Worm (Caenorhabditis elegans) whole organism, late embryonic: ENCODE measurements around the gene pgp-14.

Source experiments
- C08G9.2 ChIP-seq: sonication (generic microtip); optimal IDR thresholded peaks from 2 replicates; lab custom pipeline; 2016; ENCODE audit warnings: mild to moderate bottlenecking, missing genetic modification characterization, moderate library complexity, missing compliant biosample characterization
- K02D7.2 ChIP-seq: sonication (generic microtip); optimal IDR thresholded peaks from 2 replicates; lab custom pipeline; 2017; ENCODE audit warnings: mild to moderate bottlenecking, missing genetic modification characterization, missing compliant biosample characterization
- K09A11.1 ChIP-seq: sonication (generic microtip); optimal IDR thresholded peaks from 2 replicates; lab custom pipeline; 2017; ENCODE audit warnings: antibody characterized with exemption, mild to moderate bottlenecking, missing genetic modification characterization, missing compliant biosample characterization; ENCODE audit not compliant: insufficient read depth
- Y22D7AL.16 ChIP-seq: sonication (generic microtip); optimal IDR thresholded peaks from 2 replicates; lab custom pipeline; 2016; ENCODE audit warnings: missing genetic modification characterization, missing compliant biosample characterization
- ahr-1 ChIP-seq: sonication (generic microtip); optimal IDR thresholded peaks from 2 replicates; lab custom pipeline; 2016; ENCODE audit warnings: missing genetic modification characterization, missing compliant biosample characterization
- ama-1 ChIP-seq: fragments of 150-350 bp; optimal IDR thresholded peaks from 2 replicates; lab custom pipeline; 2014
- ceh-19 ChIP-seq: fragments of 200-800 bp; sonication (Bioruptor generic); optimal IDR thresholded peaks from 2 replicates; lab custom pipeline; 2018; ENCODE audit warnings: mild to moderate bottlenecking, missing genetic modification characterization, missing compliant biosample characterization
- ceh-2 ChIP-seq: sonication (generic microtip); optimal IDR thresholded peaks from 2 replicates; lab custom pipeline; 2016; ENCODE audit warnings: missing genotype, missing genetic modification characterization, missing compliant biosample characterization
- dve-1 ChIP-seq: sonication (generic microtip); optimal IDR thresholded peaks from 2 replicates; lab custom pipeline; 2017; ENCODE audit warnings: antibody characterized with exemption, mild to moderate bottlenecking, missing genetic modification characterization, missing compliant biosample characterization
- elt-2 ChIP-seq: sonication (generic microtip); optimal IDR thresholded peaks from 2 replicates; lab custom pipeline; 2016; ENCODE audit warnings: missing genetic modification reagents, missing genetic modification characterization, missing compliant biosample characterization
- elt-4 ChIP-seq: sonication (generic microtip); optimal IDR thresholded peaks from 2 replicates; lab custom pipeline; 2016; ENCODE audit warnings: missing genetic modification characterization, missing compliant biosample characterization
- hlh-13 ChIP-seq: fragments of 200-800 bp; sonication (Bioruptor generic); optimal IDR thresholded peaks from 2 replicates; lab custom pipeline; 2018; ENCODE audit warnings: mild to moderate bottlenecking, missing genetic modification characterization, missing compliant biosample characterization
- hlh-15 ChIP-seq: sonication (generic microtip); optimal IDR thresholded peaks from 2 replicates; lab custom pipeline; 2016; ENCODE audit warnings: missing genetic modification characterization, missing compliant biosample characterization
- lin-11 ChIP-seq: fragments of 200-800 bp; sonication (Bioruptor generic); optimal IDR thresholded peaks from 2 replicates; lab custom pipeline; 2018; ENCODE audit warnings: mild to moderate bottlenecking, missing genetic modification characterization, missing compliant biosample characterization
- madf-2 ChIP-seq: sonication (generic microtip); optimal IDR thresholded peaks from 2 replicates; lab custom pipeline; 2017; ENCODE audit warnings: missing genetic modification characterization, missing compliant biosample characterization
- npax-4 ChIP-seq: sonication (generic microtip); optimal IDR thresholded peaks from 2 replicates; lab custom pipeline; 2016; ENCODE audit warnings: missing genetic modification characterization, missing compliant biosample characterization
- pag-3 ChIP-seq: sonication (generic microtip); optimal IDR thresholded peaks from 2 replicates; lab custom pipeline; 2016; ENCODE audit warnings: missing compliant biosample characterization, missing genetic modification characterization, borderline replicate concordance
- pax-1 ChIP-seq: fragments of 150-350 bp; optimal IDR thresholded peaks from 2 replicates; lab custom pipeline; 2014; ENCODE audit warnings: missing biosample characterization, missing genetic modification characterization
- pha-2 ChIP-seq: sonication (generic microtip); optimal IDR thresholded peaks from 2 replicates; lab custom pipeline; 2017; ENCODE audit warnings: mild to moderate bottlenecking, missing genetic modification characterization, missing compliant biosample characterization
- pqm-1 ChIP-seq: sonication (generic microtip); optimal IDR thresholded peaks from 2 replicates; lab custom pipeline; 2016; ENCODE audit warnings: missing genetic modification characterization, missing compliant biosample characterization
- pros-1 ChIP-seq: fragments of 150-350 bp; optimal IDR thresholded peaks from 2 replicates; lab custom pipeline; 2014; ENCODE audit warnings: missing biosample characterization, missing genetic modification reagents, missing genetic modification characterization
- rnt-1 ChIP-seq: sonication (generic microtip); optimal IDR thresholded peaks from 2 replicates; lab custom pipeline; 2016; ENCODE audit warnings: missing genetic modification characterization, missing compliant biosample characterization
- sdc-2 ChIP-seq: sonication (generic microtip); optimal IDR thresholded peaks from 2 replicates; lab custom pipeline; 2016; ENCODE audit warnings: missing genotype, missing genetic modification characterization, missing compliant biosample characterization
- sox-4 ChIP-seq: sonication (generic microtip); optimal IDR thresholded peaks from 2 replicates; lab custom pipeline; 2017; ENCODE audit warnings: mild to moderate bottlenecking, missing genetic modification characterization, inconsistent platforms, missing compliant biosample characterization
- syd-9 ChIP-seq: sonication (generic microtip); optimal IDR thresholded peaks from 2 replicates; lab custom pipeline; 2016; ENCODE audit warnings: mild to moderate bottlenecking, missing genetic modification characterization, moderate library complexity, missing compliant biosample characterization
- tbx-7 ChIP-seq: sonication (generic microtip); optimal IDR thresholded peaks from 2 replicates; lab custom pipeline; 2016; ENCODE audit warnings: missing genotype, missing genetic modification characterization, missing compliant biosample characterization
- unc-3 ChIP-seq, 2 experiments: fragments of 200-800 bp in 1 of 2; sonication (Bioruptor generic) in 1 of 2; sonication (generic microtip) in 1 of 2; conservative IDR thresholded peaks in 1 of 2; optimal IDR thresholded peaks in 1 of 2; 2 replicates each; pipeline versions ENCODE4 v1.3.6 to Lab custom; 2016 to 2022; ENCODE audit warnings: missing compliant biosample characterization in 2 of 2, missing genetic modification characterization in 2 of 2, missing genetic modification reagents in 1 of 2
- unc-42 ChIP-seq: sonication (generic microtip); optimal IDR thresholded peaks from 2 replicates; lab custom pipeline; 2016; ENCODE audit warnings: missing genotype, missing genetic modification characterization, missing compliant biosample characterization
- unc-86 ChIP-seq: sonication (generic microtip); optimal IDR thresholded peaks from 2 replicates; lab custom pipeline; 2016; ENCODE audit warnings: missing genetic modification characterization, missing compliant biosample characterization

The pgp-14 gene

DNA sequence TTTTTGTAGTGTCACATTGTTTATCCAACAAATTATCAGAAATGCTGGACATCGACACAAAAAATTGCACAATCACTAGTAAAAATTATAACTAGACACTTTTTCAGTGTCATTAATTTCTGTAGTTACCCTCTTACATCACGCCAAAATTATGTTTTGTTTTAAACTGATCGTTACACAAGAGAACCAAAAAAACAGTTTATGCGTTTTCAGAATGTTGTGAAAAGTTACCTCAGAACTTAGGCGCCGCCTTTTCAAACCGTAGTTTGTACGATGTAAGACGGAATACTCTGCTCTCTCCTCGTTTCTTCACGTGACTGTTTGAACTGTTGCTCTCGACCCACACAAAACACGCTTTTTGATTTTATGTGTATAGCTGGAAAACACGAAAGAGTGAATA, 10.9 kb downstream of the pgp-14 start, which contains the start of gene pgp-13:
Gene pgp-13, plus strand, starts transcription at position 301 of the 400 bp plus-strand sequence.
- TF ChIP-seq Y22D7AL.16 (tag; lab: Kevin White, UChicago) (no peak), madf-2 (tag; lab: Kevin White, UChicago) (no peak), lin-11 (tag; lab: Kevin White, UChicago) (no peak), unc-3 (GFP tag; conservative IDR thresholded peaks at IDR 0.05; lab: Robert Waterston, UW) (no peak), unc-3 (tag; optimal IDR thresholded peaks at IDR 0.05; lab: Kevin White, UChicago) (no peak)
- TF ChIP-seq, all 69 proteins: peak for 0

DNA sequence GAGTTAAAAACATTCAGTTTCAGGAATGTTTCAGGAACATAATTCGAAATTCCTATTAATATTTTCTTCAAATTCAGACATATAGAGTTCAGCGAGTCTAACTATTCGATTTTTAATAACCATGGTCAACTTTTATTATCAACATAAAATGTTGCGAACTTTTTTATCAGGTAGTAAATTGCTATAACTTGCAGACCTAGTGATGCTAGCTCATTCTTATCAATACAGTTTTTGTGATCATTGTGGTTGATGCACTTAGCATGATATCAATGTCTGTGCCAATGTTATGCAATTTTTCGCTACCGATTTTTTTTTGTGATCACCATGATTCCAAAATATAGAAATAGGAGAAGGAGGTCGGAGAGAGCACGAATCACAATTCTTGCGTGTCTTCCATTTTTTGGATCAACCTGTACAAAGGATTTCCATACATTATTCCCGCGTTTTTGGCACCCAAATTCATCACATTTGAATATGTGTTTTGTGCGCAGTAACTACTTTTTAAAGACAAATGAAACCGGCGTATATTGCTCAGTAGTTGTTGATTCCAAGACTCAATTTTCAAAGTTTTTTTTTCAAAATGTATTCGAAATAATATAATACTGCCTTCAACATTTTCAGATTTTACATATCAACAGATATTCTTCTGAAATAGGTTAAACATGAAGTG, 18.1 kb downstream of the pgp-14 start, which contains the start of gene pgp-12:
Gene pgp-12, plus strand, starts transcription at position 620 of the 670 bp plus-strand sequence.
- TF ChIP-seq ceh-2 = no peak
- no peak for TF ChIP-seq Y22D7AL.16 (tag; lab: Kevin White, UChicago)
- TF ChIP-seq C08G9.2 (tag; lab: Kevin White, UChicago) = no peak
- no peak for TF ChIP-seq unc-86 (tag; lab: Kevin White, UChicago)
- no peak for TF ChIP-seq pros-1
- TF ChIP-seq ahr-1 = no peak
- TF ChIP-seq tbx-7 (tag; lab: Kevin White, UChicago) = no peak
- no peak for TF ChIP-seq pax-1 (tag; lab: Kevin White, UChicago)
- TF ChIP-seq unc-3 (GFP tag; conservative IDR thresholded peaks at IDR 0.05; lab: Robert Waterston, UW) = no peak
- no peak for TF ChIP-seq unc-3 (tag; optimal IDR thresholded peaks at IDR 0.05; lab: Kevin White, UChicago)
- TF ChIP-seq ceh-19 (GFP tag; lab: Kevin White, UChicago) = no peak
- no peak for TF ChIP-seq K02D7.2 (tag; lab: Kevin White, UChicago)
- TF ChIP-seq hlh-13 = no peak

DNA sequence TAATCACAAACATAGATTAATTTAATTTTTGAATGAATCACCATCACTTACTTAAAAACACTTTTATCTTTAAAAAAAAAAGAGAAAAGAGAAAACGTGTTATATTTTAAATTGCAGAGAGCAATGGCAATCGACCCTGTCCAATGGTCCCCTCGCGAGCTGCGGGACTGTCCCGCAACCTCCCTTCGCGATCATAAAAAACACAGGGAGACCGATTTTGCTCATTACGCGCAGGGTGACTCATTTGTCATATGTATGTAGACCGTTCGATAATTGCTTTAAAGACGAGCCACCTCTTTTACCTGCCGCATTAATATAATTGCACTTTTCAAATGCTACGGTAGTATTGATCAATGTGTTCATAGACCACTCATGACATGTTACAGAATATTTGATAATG, 19.3 kb downstream of the pgp-14 start:
- peak; percentile 96 for TF ChIP-seq sdc-2
- TF ChIP-seq elt-2 (tag; lab: Kevin White, UChicago) = peak; percentile 11
- no peak for TF ChIP-seq pag-3 (tag; lab: Kevin White, UChicago)

DNA sequence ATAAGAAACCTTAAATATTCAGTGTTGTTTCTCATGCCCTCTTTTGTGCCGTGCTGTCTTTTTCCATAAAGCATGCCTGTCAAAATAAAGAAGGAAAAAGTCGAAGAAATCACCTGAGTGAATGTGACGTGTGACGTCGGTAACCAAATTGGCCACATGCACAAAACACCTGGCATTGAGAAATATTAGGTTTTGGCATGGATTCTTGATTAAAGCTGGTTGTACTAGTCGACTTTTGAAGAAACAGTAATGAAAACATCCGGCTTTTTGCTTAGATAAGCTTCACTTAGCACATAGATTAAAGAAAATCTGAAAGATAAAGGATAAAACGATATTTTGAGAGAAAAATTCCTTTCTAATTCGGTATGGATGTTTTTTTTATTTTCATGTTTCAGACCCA, 23.3 kb downstream of the pgp-14 start:
- no peak for TF ChIP-seq rnt-1 (tag; lab: Kevin White, UChicago)
- no peak for TF ChIP-seq pha-2
- no peak for TF ChIP-seq sox-4 (tag; lab: Kevin White, UChicago)
- TF ChIP-seq unc-42 = no peak
- TF ChIP-seq syd-9 = no peak
- TF ChIP-seq npax-4 (tag; lab: Kevin White, UChicago) = no peak
- TF ChIP-seq pag-3 (tag; lab: Kevin White, UChicago) = no peak
- TF ChIP-seq elt-4 (tag; lab: Kevin White, UChicago) = no peak
- no peak for TF ChIP-seq dve-1 (tag; lab: Kevin White, UChicago)
- TF ChIP-seq ama-1 (lab: Kevin White, UChicago) = no peak
- TF ChIP-seq, all 69 proteins: peak for 0

DNA sequence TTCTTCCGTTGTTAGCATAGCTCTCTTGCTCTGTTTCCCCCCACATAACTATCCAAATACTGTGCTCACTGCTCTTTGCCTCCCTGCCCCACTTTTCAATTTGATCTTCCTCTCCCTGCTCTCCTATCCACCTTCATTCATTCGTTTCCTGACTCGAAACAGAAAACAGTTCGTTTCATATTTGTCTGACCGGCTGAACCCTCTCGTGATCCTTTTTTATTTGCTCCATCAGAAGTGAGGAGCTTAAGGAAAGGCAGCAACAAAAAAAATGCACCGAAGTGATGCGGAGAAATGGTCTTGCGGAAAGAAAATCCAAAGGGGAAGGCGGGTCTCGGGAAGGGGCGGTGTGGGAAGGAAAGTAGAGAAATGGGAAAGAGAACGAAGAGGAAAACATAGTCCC, 28.0 kb downstream of the pgp-14 start:
- no peak for TF ChIP-seq hlh-15 (tag; lab: Kevin White, UChicago)

DNA sequence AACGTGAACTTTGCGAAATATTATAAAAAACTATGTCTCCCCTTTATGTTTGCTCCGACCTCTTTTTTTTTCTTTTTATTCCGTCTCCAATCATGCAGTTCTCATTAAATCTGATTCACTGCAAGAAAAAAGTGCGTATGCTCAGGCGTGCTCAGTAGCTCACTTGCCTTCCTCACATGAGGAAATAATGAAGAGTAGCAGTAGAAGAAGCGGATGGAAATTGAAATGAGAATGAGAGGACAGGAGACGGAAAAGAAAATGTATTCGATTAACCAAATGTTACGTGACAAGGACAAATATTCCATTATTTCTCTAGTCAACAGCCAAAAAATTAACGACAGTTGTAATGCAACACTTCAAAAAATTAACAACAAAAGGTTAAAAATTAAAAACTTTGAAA, 36.4 kb downstream of the pgp-14 start:
- TF ChIP-seq pqm-1 (tag; lab: Kevin White, UChicago) (no peak), unc-42 (peak; percentile 57)

DNA sequence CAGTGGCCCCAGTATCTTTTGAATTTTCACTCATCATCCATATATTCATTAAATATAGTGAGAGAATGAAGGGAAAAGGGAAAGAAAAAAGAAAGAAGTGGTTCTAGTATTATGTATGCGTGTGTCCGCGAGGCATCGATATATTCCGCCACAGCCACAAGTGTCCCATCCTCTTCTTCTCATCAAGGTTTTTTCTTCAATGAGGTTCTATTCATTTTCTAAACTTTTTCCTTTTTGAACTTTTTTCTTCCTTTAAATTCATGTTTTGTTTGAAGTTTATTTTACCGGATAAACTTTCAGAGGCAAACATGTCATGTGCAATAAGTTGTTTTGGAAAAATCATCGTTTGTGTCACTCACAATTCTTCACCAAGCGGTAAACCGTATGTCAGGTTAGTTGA, 37.0 kb downstream of the pgp-14 start, which contains the start of gene rgs-2:
Gene rgs-2, plus strand, starts transcription at position 301 of the 400 bp plus-strand sequence.
- TF ChIP-seq K09A11.1 (no peak), pha-2 (no peak)
- TF ChIP-seq, all 69 proteins: peak for 0
